Fruit fly (Drosophila melanogaster) whole organism, embryonic: ENCODE data around the gene Gorab.
A peak's percentile ranks its signal among the peaks of the same experiment; 100 is the strongest.

ENCODE experiments used
- Ada2b ChIP-seq: fragments of 200-800 bp; sonication (Bioruptor generic); IDR thresholded peaks from 2 replicates; pipeline ENCODE4 v1.3.6; 2022; ENCODE audit warnings: missing biosample characterization, missing genetic modification characterization
- Adf1 ChIP-seq: fragments of 200-800 bp; sonication (Bioruptor generic); IDR thresholded peaks from 2 replicates; pipeline ENCODE4 v1.3.6; 2022; ENCODE audit warnings: missing biosample characterization, missing genetic modification characterization
- Atf-2 ChIP-seq: fragments of 200-800 bp; sonication (Bioruptor generic); optimal IDR thresholded peaks from 2 replicates; lab custom pipeline; 2016; ENCODE audit warnings: missing biosample characterization, missing genetic modification characterization
- CG13424 ChIP-seq: fragments of 200-800 bp; sonication (Bioruptor generic); optimal IDR thresholded peaks from 2 replicates; lab custom pipeline; 2019; ENCODE audit warnings: missing biosample characterization, mild to moderate bottlenecking, missing genetic modification characterization, moderate library complexity
- CG14667 ChIP-seq: fragments of 200-800 bp; sonication (Bioruptor generic); IDR thresholded peaks from 2 replicates; pipeline ENCODE4 v1.3.6; 2022; ENCODE audit warnings: missing biosample characterization, missing genetic modification characterization
- CG14965 ChIP-seq: fragments of 200-800 bp; sonication (Bioruptor generic); optimal IDR thresholded peaks from 2 replicates; lab custom pipeline; 2016; ENCODE audit warnings: missing biosample characterization, missing genetic modification characterization, borderline replicate concordance
- CG15011 ChIP-seq: fragments of 200-800 bp; sonication (Bioruptor generic); optimal IDR thresholded peaks from 3 replicates; lab custom pipeline; 2018; ENCODE audit warnings: missing biosample characterization, mild to moderate bottlenecking, missing genetic modification characterization
- CG1603 ChIP-seq: fragments of 200-800 bp; sonication (Bioruptor generic); optimal IDR thresholded peaks from 2 replicates; lab custom pipeline; 2019; ENCODE audit warnings: missing biosample characterization, mild to moderate bottlenecking, missing genetic modification characterization, moderate library complexity
- CG17186 ChIP-seq: fragments of 200-800 bp; sonication (Bioruptor generic); optimal IDR thresholded peaks from 3 replicates; lab custom pipeline; 2017; ENCODE audit warnings: missing biosample characterization, missing genetic modification reagents, missing genetic modification characterization
- CG17361 ChIP-seq: fragments of 200-800 bp; sonication (Bioruptor generic); IDR thresholded peaks from 3 replicates; pipeline ENCODE4 v1.3.6; 2022; ENCODE audit warnings: missing biosample characterization, missing genetic modification characterization
- CG1832 ChIP-seq: fragments of 200-800 bp; sonication (Bioruptor generic); optimal IDR thresholded peaks from 2 replicates; lab custom pipeline; 2017; ENCODE audit warnings: missing biosample characterization, mild to moderate bottlenecking, missing genetic modification characterization, inconsistent platforms
- CG30431 ChIP-seq: fragments of 200-800 bp; sonication (Bioruptor generic); optimal IDR thresholded peaks from 2 replicates; lab custom pipeline; 2017; ENCODE audit warnings: missing biosample characterization, missing genetic modification characterization
- CG31365 ChIP-seq: fragments of 200-800 bp; sonication (Bioruptor generic); optimal IDR thresholded peaks from 2 replicates; lab custom pipeline; 2018; ENCODE audit warnings: missing biosample characterization, mild to moderate bottlenecking, missing genetic modification characterization
- CG31441 ChIP-seq: fragments of 200-800 bp; sonication (Bioruptor generic); IDR thresholded peaks from 2 replicates; pipeline ENCODE4 v1.3.6; 2022; ENCODE audit warnings: missing biosample characterization, missing genetic modification characterization
- CG32532 ChIP-seq: fragments of 200-800 bp; sonication (Bioruptor generic); IDR thresholded peaks from 2 replicates; pipeline ENCODE4 v1.3.6; 2022; ENCODE audit warnings: missing biosample characterization, missing genetic modification characterization
- CG34422 ChIP-seq: fragments of 200-800 bp; sonication (Bioruptor generic); IDR thresholded peaks from 3 replicates; pipeline ENCODE4 v1.3.6; 2022; ENCODE audit warnings: missing biosample characterization, missing genetic modification characterization
- CG6854 ChIP-seq: fragments of 200-800 bp; sonication (Bioruptor generic); optimal IDR thresholded peaks from 3 replicates; lab custom pipeline; 2017; ENCODE audit warnings: missing biosample characterization, mild to moderate bottlenecking, missing genetic modification characterization
- CG7271 ChIP-seq: fragments of 200-800 bp; sonication (Bioruptor generic); optimal IDR thresholded peaks from 2 replicates; lab custom pipeline; 2018; ENCODE audit warnings: missing biosample characterization, mild to moderate bottlenecking, missing genetic modification characterization, moderate library complexity
- CkIIα-i1 ChIP-seq: fragments of 200-800 bp; sonication (Bioruptor generic); IDR thresholded peaks from 2 replicates; pipeline ENCODE4 v1.3.6; 2022; ENCODE audit warnings: missing biosample characterization, missing genetic modification characterization
- Dbx ChIP-seq: fragments of 200-800 bp; sonication (Bioruptor generic); IDR thresholded peaks from 3 replicates; pipeline ENCODE4 v1.3.6; 2022; ENCODE audit warnings: missing biosample characterization, missing genetic modification characterization
- Deaf1 ChIP-seq: fragments of 200-800 bp; optimal IDR thresholded peaks from 3 replicates; lab custom pipeline; 2019; ENCODE audit warnings: missing biosample characterization, mild to moderate bottlenecking, missing genetic modification characterization, moderate library complexity
- HLH54F ChIP-seq: fragments of 200-800 bp; sonication (Bioruptor generic); optimal IDR thresholded peaks from 3 replicates; lab custom pipeline; 2016; ENCODE audit warnings: missing biosample characterization, missing genetic modification characterization
- Meics ChIP-seq: fragments of 200-800 bp; sonication (Bioruptor generic); optimal IDR thresholded peaks from 2 replicates; lab custom pipeline; 2017; ENCODE audit warnings: missing biosample characterization, mild to moderate bottlenecking, missing genetic modification characterization
- NC2α ChIP-seq: fragments of 200-800 bp; sonication (Bioruptor generic); optimal IDR thresholded peaks from 2 replicates; lab custom pipeline; 2016; ENCODE audit warnings: missing biosample characterization, missing genetic modification characterization
- Spps ChIP-seq: fragments of 200-800 bp; sonication (Bioruptor generic); optimal IDR thresholded peaks from 2 replicates; lab custom pipeline; 2018; ENCODE audit warnings: missing biosample characterization, mild to moderate bottlenecking, missing genetic modification characterization
- Tbp ChIP-seq: fragments of >200 bp; optimal IDR thresholded peaks from 2 replicates; lab custom pipeline; 2018; ENCODE audit warnings: missing biosample characterization, missing genetic modification characterization
- YL-1 ChIP-seq: fragments of 200-800 bp; sonication (Bioruptor generic); optimal IDR thresholded peaks from 3 replicates; lab custom pipeline; 2017; ENCODE audit warnings: missing biosample characterization, mild to moderate bottlenecking, missing genetic modification characterization
- ap ChIP-seq: fragments of 200-800 bp; sonication (Bioruptor generic); IDR thresholded peaks from 2 replicates; pipeline ENCODE4 v1.3.6; 2022; ENCODE audit warnings: missing biosample characterization, missing genetic modification characterization
- btn ChIP-seq: fragments of 200-800 bp; sonication (Bioruptor generic); optimal IDR thresholded peaks from 2 replicates; lab custom pipeline; 2016; ENCODE audit warnings: missing biosample characterization, missing genetic modification characterization
- dan ChIP-seq: fragments of 200-800 bp; sonication (Bioruptor generic); IDR thresholded peaks from 2 replicates; pipeline ENCODE4 v1.3.6; 2022; ENCODE audit warnings: missing biosample characterization, missing genetic modification characterization
- disco-r ChIP-seq: fragments of 200-800 bp; sonication (Bioruptor generic); optimal IDR thresholded peaks from 2 replicates; lab custom pipeline; 2016; ENCODE audit warnings: missing biosample characterization, missing genetic modification characterization
- dmrt11E ChIP-seq: fragments of 200-800 bp; sonication (Bioruptor generic); optimal IDR thresholded peaks from 3 replicates; lab custom pipeline; 2018; ENCODE audit warnings: missing biosample characterization, mild to moderate bottlenecking, missing genetic modification characterization, moderate library complexity
- ems ChIP-seq: fragments of 200-800 bp; sonication (Bioruptor generic); optimal IDR thresholded peaks from 3 replicates; lab custom pipeline; 2016; ENCODE audit warnings: missing biosample characterization, missing genetic modification characterization
- en ChIP-seq: fragments of 200-800 bp; sonication (Bioruptor generic); optimal IDR thresholded peaks from 2 replicates; lab custom pipeline; 2016; ENCODE audit warnings: missing biosample characterization, missing genetic modification characterization
- fd96Cb ChIP-seq: fragments of 200-800 bp; sonication (Bioruptor generic); optimal IDR thresholded peaks from 2 replicates; lab custom pipeline; 2018; ENCODE audit warnings: missing biosample characterization, mild to moderate bottlenecking, missing genetic modification characterization, moderate library complexity
- gce ChIP-seq: fragments of 200-800 bp; sonication (Bioruptor generic); IDR thresholded peaks from 3 replicates; pipeline ENCODE4 v1.3.6; 2022; ENCODE audit warnings: missing biosample characterization, missing genetic modification characterization
- luna ChIP-seq: fragments of 200-800 bp; sonication (Bioruptor generic); optimal IDR thresholded peaks from 2 replicates; lab custom pipeline; 2016; ENCODE audit warnings: missing biosample characterization, missing genetic modification characterization
- nau ChIP-seq: fragments of 200-800 bp; sonication (Bioruptor generic); optimal IDR thresholded peaks from 3 replicates; lab custom pipeline; 2017; ENCODE audit warnings: missing biosample characterization, mild to moderate bottlenecking, missing genetic modification characterization, missing genetic modification reagents
- nerfin-1 ChIP-seq: fragments of 200-800 bp; sonication (Bioruptor generic); optimal IDR thresholded peaks from 3 replicates; lab custom pipeline; 2019; ENCODE audit warnings: missing biosample characterization, mild to moderate bottlenecking, missing genetic modification characterization, moderate library complexity
- otp ChIP-seq: fragments of 200-800 bp; sonication (Bioruptor generic); IDR thresholded peaks from 3 replicates; pipeline ENCODE4, ENCODE4 v1.3.6; 2022; ENCODE audit warnings: missing biosample characterization, missing genetic modification characterization
- pfk ChIP-seq: fragments of 200-800 bp; sonication (Bioruptor generic); optimal IDR thresholded peaks from 2 replicates; lab custom pipeline; 2018; ENCODE audit warnings: missing biosample characterization, mild to moderate bottlenecking, missing genetic modification characterization, moderate library complexity
- psq ChIP-seq: fragments of 200-800 bp; sonication (Bioruptor generic); optimal IDR thresholded peaks from 2 replicates; lab custom pipeline; 2017; ENCODE audit warnings: missing biosample characterization, missing genetic modification characterization
- pum ChIP-seq: fragments of 200-800 bp; sonication (Bioruptor generic); optimal IDR thresholded peaks from 2 replicates; lab custom pipeline; 2016; ENCODE audit warnings: missing biosample characterization, missing genetic modification characterization
- rib ChIP-seq: fragments of 200-800 bp; sonication (Bioruptor generic); IDR thresholded peaks from 2 replicates; pipeline ENCODE4 v1.3.6; 2022; ENCODE audit warnings: missing biosample characterization, missing genetic modification characterization
- sc ChIP-seq, 3 experiments: fragments of >200 bp in 2 of 3; fragments of 200-800 bp in 1 of 3; sonication (Bioruptor generic) in 1 of 3; optimal IDR thresholded peaks; 2 replicates in 2 of 3; 3 replicates in 1 of 3; lab custom pipeline; 2017; ENCODE audit warnings: mild to moderate bottlenecking in 1 of 3, missing biosample characterization in 1 of 3, missing genetic modification characterization in 1 of 3, missing genetic modification reagents in 1 of 3
- sob ChIP-seq: fragments of 200-800 bp; sonication (Bioruptor generic); IDR thresholded peaks from 2 replicates; pipeline ENCODE4 v1.3.6; 2022; ENCODE audit warnings: missing biosample characterization, missing genetic modification characterization
- tio ChIP-seq: fragments of 200-800 bp; sonication (Bioruptor generic); optimal IDR thresholded peaks from 2 replicates; lab custom pipeline; 2017; ENCODE audit warnings: missing biosample characterization, missing genetic modification characterization, inconsistent platforms
- trh ChIP-seq: fragments of 200-800 bp; sonication (Bioruptor generic); optimal IDR thresholded peaks from 2 replicates; lab custom pipeline; 2016; ENCODE audit warnings: missing biosample characterization, missing genetic modification characterization
- zen ChIP-seq: fragments of 200-800 bp; sonication (Bioruptor generic); optimal IDR thresholded peaks from 3 replicates; lab custom pipeline; 2018; ENCODE audit warnings: missing biosample characterization, mild to moderate bottlenecking, missing genetic modification characterization, moderate library complexity
- zen2 ChIP-seq: fragments of 200-800 bp; sonication (Bioruptor generic); IDR thresholded peaks from 3 replicates; pipeline ENCODE4 v1.3.6; 2022; ENCODE audit warnings: missing biosample characterization, missing genetic modification characterization; ENCODE audit not compliant: partially characterized antibody
- zfh1 ChIP-seq: fragments of 200-800 bp; sonication (Bioruptor generic); IDR thresholded peaks from 3 replicates; pipeline ENCODE4 v1.3.6; 2022; ENCODE audit warnings: missing biosample characterization, missing genetic modification characterization

Gorab gene

DNA sequence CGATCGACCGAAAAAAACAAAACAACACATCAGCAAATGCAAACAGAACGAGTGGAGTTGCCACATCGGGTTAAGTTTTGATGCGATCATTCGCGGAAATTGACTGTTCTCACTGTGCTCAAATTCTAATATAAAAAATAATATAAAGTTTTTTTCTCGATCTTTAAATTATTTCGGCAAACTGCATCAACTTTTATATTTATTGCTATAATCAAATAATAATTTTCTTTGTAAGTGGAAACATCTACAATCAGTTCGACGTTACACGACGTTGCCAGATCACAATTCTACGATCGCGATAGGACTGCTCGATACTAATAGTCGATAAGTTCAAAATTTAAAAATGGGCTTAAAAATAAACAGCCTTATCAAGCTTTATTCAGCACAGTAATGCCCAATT is at the start of gene Gorab (continued):
- TF ChIP-seq pum (GFP tag; lab: Kevin White, UChicago) (peak; percentile 60), fd96Cb (tag; lab: Kevin White, UChicago) (peak; percentile 87), ap (GFP tag; lab: Robert Waterston, UW) (peak; percentile 96), Spps (peak; percentile 74), tio (GFP tag; lab: Kevin White, UChicago) (peak; percentile 91), otp (GFP tag; lab: Robert Waterston, UW) (peak; percentile 92), en (no peak), CG34422 (GFP tag; lab: Robert Waterston, UW) (peak; percentile 97), CG7271 (peak; percentile 77), CG32532 (GFP tag; lab: Robert Waterston, UW) (peak; percentile 97), CG31365 (tag; lab: Kevin White, UChicago) (no peak), zfh1 (GFP tag; lab: Robert Waterston, UW) (peak; percentile 97), YL-1 (GFP tag; lab: Kevin White, UChicago) (peak; percentile 66), pfk (GFP tag; lab: Kevin White, UChicago) (no peak), Atf-2 (peak; percentile 77), btn (GFP tag; lab: Kevin White, UChicago) (peak; percentile 8), CG14965 (GFP tag; lab: Kevin White, UChicago) (no peak), CkIIα-i1 (GFP tag; lab: Robert Waterston, UW) (no peak), CG17186 (peak; percentile 33), CG30431 (GFP tag; lab: Kevin White, UChicago) (peak; percentile 87), Deaf1 (tag; lab: Kevin White, UChicago) (peak; percentile 52), CG31441 (GFP tag; lab: Robert Waterston, UW) (peak; percentile 93), Tbp (no peak), zen (peak; percentile 91), CG15011 (peak; percentile 60), CG1603 (tag; lab: Kevin White, UChicago) (no peak), CG1832 (GFP tag; lab: Kevin White, UChicago) (no peak), dan (peak; percentile 91), trh (GFP tag; lab: Kevin White, UChicago) (peak; percentile 72), CG13424 (tag; lab: Kevin White, UChicago) (peak; percentile 87), psq (GFP tag; lab: Kevin White, UChicago) (peak; percentile 55), CG6854 (GFP tag; lab: Kevin White, UChicago) (no peak), Adf1 (GFP tag; lab: Robert Waterston, UW) (peak; percentile 74), disco-r (GFP tag; lab: Kevin White, UChicago) (no peak), HLH54F (GFP tag; lab: Kevin White, UChicago) (peak; percentile 81), rib (GFP tag; lab: Robert Waterston, UW) (peak; percentile 89), dmrt11E (tag; lab: Kevin White, UChicago) (peak; percentile 90), CG17361 (GFP tag; lab: Robert Waterston, UW) (peak; percentile 93), NC2α (GFP tag; lab: Kevin White, UChicago) (no peak), ems (GFP tag; lab: Kevin White, UChicago) (peak; percentile 85), zen2 (GFP tag; lab: Robert Waterston, UW) (no peak), Dbx (GFP tag; lab: Robert Waterston, UW) (peak; percentile 95), gce (GFP tag; lab: Robert Waterston, UW) (peak; percentile 82; the same call in 1 of the 3 replicates), sc (optimal IDR thresholded peaks at IDR 0.05; lab: Kevin White, UChicago) (no peak), sc (GFP tag; optimal IDR thresholded peaks at IDR 0.05; lab: Kevin White, UChicago) (peak; percentile 78), nerfin-1 (tag; lab: Kevin White, UChicago) (peak; percentile 54), CG14667 (GFP tag; lab: Robert Waterston, UW) (peak; percentile 95), luna (peak; percentile 37), nau (GFP tag; lab: Kevin White, UChicago) (peak; percentile 57), Ada2b (GFP tag; lab: Robert Waterston, UW) (peak; percentile 96), sob (peak; percentile 94), Meics (GFP tag; lab: Kevin White, UChicago) (peak; percentile 79)
